Fruit fly (Drosophila melanogaster): ENCODE data around the gene CG12236.
A peak's percentile ranks its signal among the peaks of the same experiment; 100 is the strongest.

The CG12236 gene

DNA sequence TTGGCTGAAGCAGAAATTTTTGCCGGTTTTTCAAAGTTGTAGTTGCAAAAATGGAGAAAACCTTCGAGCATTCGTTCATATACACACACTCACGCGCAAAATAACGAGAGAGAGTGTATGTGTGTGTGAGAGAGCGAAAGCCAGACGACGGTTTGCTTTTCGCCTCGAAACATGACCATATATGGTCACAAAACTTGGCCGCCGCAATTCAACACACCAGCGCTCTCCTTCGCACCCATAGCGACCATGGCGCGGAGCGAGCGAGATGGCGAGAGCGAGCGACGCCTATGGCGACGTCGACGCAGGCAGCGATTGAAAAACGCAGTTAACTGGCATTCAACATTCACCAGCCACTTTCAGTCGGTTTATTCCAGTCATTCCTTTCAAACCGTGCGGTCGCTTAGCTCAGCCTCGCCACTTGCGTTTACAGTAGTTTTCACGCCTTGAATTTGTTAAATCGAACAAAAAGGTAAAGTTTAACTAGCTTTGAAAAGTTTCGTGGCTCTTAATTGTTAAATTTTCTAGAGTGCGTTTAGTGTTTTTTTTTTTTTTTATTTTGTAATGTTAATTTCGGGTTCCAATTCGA lies 6.2 kb upstream of the CG12236 start (continued):
- peak; percentile 25 for TF ChIP-seq Antp (GFP tag; optimal IDR thresholded peaks at IDR 0.05)
- TF ChIP-seq CG9609 (GFP tag; optimal IDR thresholded peaks at IDR 0.05): peak; percentile 26
- TF ChIP-seq vvl (GFP tag; IDR thresholded peaks at IDR 0.05): peak; percentile 61; the same call in 1 of the 2 replicates
- peak; percentile 99 for TF ChIP-seq Adf1 (GFP tag; IDR thresholded peaks at IDR 0.05)
- peak; percentile 70 for TF ChIP-seq ci (GFP tag; IDR thresholded peaks at IDR 0.05)
- TF ChIP-seq eyg (GFP tag; optimal IDR thresholded peaks at IDR 0.05): peak; percentile 13
- TF ChIP-seq CG2712 (tag; optimal IDR thresholded peaks at IDR 0.05): peak; percentile 4
- 0 out of 2 replicates have a peak, but pooled peaks have one; percentile 20 for TF ChIP-seq ato (GFP tag; IDR thresholded peaks at IDR 0.05; ENCODE audit: partially characterized antibody)
- TF ChIP-seq Rfx (GFP tag; IDR thresholded peaks at IDR 0.05): peak; percentile 44; the same call in 1 of the 2 replicates
- TF ChIP-seq chm (GFP tag; IDR thresholded peaks at IDR 0.05): peak; percentile 64; the same call in 1 of the 2 replicates
- no peak for TF ChIP-seq Optix (GFP tag; IDR thresholded peaks at IDR 0.05)
- TF ChIP-seq D19A (tag; optimal IDR thresholded peaks at IDR 0.05): peak; percentile 17
- no peak for TF ChIP-seq CG7963 (GFP tag; IDR thresholded peaks at IDR 0.05; ENCODE audit: partially characterized antibody)
- peak; percentile 34 for TF ChIP-seq chn (GFP tag; optimal IDR thresholded peaks at IDR 0.05)
- peak; percentile 2 for TF ChIP-seq CG3407 (GFP tag; optimal IDR thresholded peaks at IDR 0.05)
- TF ChIP-seq Drgx (GFP tag; IDR thresholded peaks at IDR 0.05): 0 out of 2 replicates have a peak, but pooled peaks have one; percentile 38
- TF ChIP-seq CG17359 (tag; optimal IDR thresholded peaks at IDR 0.05): peak; percentile 6
- peak; percentile 31 for TF ChIP-seq pb (GFP tag; optimal IDR thresholded peaks at IDR 0.05)
- peak; percentile 78 for TF ChIP-seq lilli (GFP tag; optimal IDR thresholded peaks at IDR 0.05)
- peak; percentile 33 for TF ChIP-seq CG10209 (GFP tag; optimal IDR thresholded peaks at IDR 0.05)
- TF ChIP-seq run (tag; optimal IDR thresholded peaks at IDR 0.05): no peak
- 0 out of 2 replicates have a peak, but pooled peaks have one; percentile 11 for TF ChIP-seq CG11696 (GFP tag; IDR thresholded peaks at IDR 0.05)
- TF ChIP-seq CG4282 (GFP tag; optimal IDR thresholded peaks at IDR 0.05): peak; percentile 20
- TF ChIP-seq Vsx1 (GFP tag; optimal IDR thresholded peaks at IDR 0.05): peak; percentile 29
- no peak for TF ChIP-seq ap (GFP tag; IDR thresholded peaks at IDR 0.05)
- peak; percentile 25 for TF ChIP-seq CG7786 (GFP tag; optimal IDR thresholded peaks at IDR 0.05)
- no peak for TF ChIP-seq CG5180 (GFP tag; optimal IDR thresholded peaks at IDR 0.05)
- TF ChIP-seq lab (GFP tag; optimal IDR thresholded peaks at IDR 0.05): peak; percentile 72
- TF ChIP-seq Dll (GFP tag; IDR thresholded peaks at IDR 0.05; ENCODE audit: partially characterized antibody): 0 out of 4 replicates have a peak, but pooled peaks have one; percentile 34
- peak; percentile 62 for TF ChIP-seq scrt (GFP tag; optimal IDR thresholded peaks at IDR 0.05)
- peak; percentile 74 for TF ChIP-seq sd (tag; optimal IDR thresholded peaks at IDR 0.05)
- no peak for TF ChIP-seq pum (GFP tag; optimal IDR thresholded peaks at IDR 0.05)
- peak; percentile 14; the same call in 1 of the 2 replicates for TF ChIP-seq MBD-R2 (GFP tag; IDR thresholded peaks at IDR 0.05)
- 0 out of 2 replicates have a peak, but pooled peaks have one; percentile 15 for TF ChIP-seq CG6272 (GFP tag; IDR thresholded peaks at IDR 0.05)
- TF ChIP-seq CG32532 (GFP tag; IDR thresholded peaks at IDR 0.05): 0 out of 2 replicates have a peak, but pooled peaks have one; percentile 18
- no peak for TF ChIP-seq mld (GFP tag; IDR thresholded peaks at IDR 0.05; ENCODE audit: partially characterized antibody)
- TF ChIP-seq Mad (GFP tag; optimal IDR thresholded peaks at IDR 0.05): peak; percentile 40
- TF ChIP-seq jumu (GFP tag; optimal IDR thresholded peaks at IDR 0.05): peak; percentile 15
- TF ChIP-seq Myb (GFP tag; optimal IDR thresholded peaks at IDR 0.05): no peak
- TF ChIP-seq oc (tag; optimal IDR thresholded peaks at IDR 0.05): peak; percentile 17
- peak; percentile 35 for TF ChIP-seq kni (GFP tag; optimal IDR thresholded peaks at IDR 0.05)
- no peak; the same call in 1 of the 2 replicates for TF ChIP-seq CG10959 (GFP tag; IDR thresholded peaks at IDR 0.05)
- TF ChIP-seq gt (GFP tag; IDR thresholded peaks at IDR 0.05): no peak
- peak in 1 of 2 experiments; percentile 19 for TF ChIP-seq dpn (GFP tag; optimal IDR thresholded peaks at IDR 0.05)
- TF ChIP-seq CG2120 (GFP tag; optimal IDR thresholded peaks at IDR 0.05): peak; percentile 12
- TF ChIP-seq caup (GFP tag; optimal IDR thresholded peaks at IDR 0.05; ENCODE audit: severe bottlenecking): peak; percentile 23
- TF ChIP-seq CG12942 (GFP tag; optimal IDR thresholded peaks at IDR 0.05): no peak
- no peak for TF ChIP-seq CG7556 (GFP tag; optimal IDR thresholded peaks at IDR 0.05)
- TF ChIP-seq knrl (GFP tag; IDR thresholded peaks at IDR 0.05; ENCODE audit: partially characterized antibody): 0 out of 3 replicates have a peak, but pooled peaks have one; percentile 22

All from whole organism, embryonic.